Fruit fly (Drosophila melanogaster) whole organism, embryonic: ENCODE data around the gene Zip88E.

Experiments
- ATbp ChIP-seq: fragments of 200-800 bp; sonication (Bioruptor generic); optimal IDR thresholded peaks from 2 replicates; lab custom pipeline; 2017; ENCODE audit warnings: missing biosample characterization, mild to moderate bottlenecking, missing genetic modification characterization, missing genetic modification reagents
- BtbVII ChIP-seq: fragments of 200-800 bp; sonication (Bioruptor generic); optimal IDR thresholded peaks from 3 replicates; lab custom pipeline; 2017; ENCODE audit warnings: missing biosample characterization, mild to moderate bottlenecking, missing genetic modification characterization
- CG10209 ChIP-seq: fragments of 200-800 bp; sonication (Bioruptor generic); optimal IDR thresholded peaks from 3 replicates; lab custom pipeline; 2017; ENCODE audit warnings: missing biosample characterization, mild to moderate bottlenecking, missing genetic modification characterization, missing genetic modification reagents
- CG10654 ChIP-seq: fragments of 200-800 bp; sonication (Bioruptor generic); optimal IDR thresholded peaks from 2 replicates; lab custom pipeline; 2016; ENCODE audit warnings: missing biosample characterization, missing genetic modification characterization
- CG10979 ChIP-seq: fragments of 200-800 bp; sonication (Bioruptor generic); optimal IDR thresholded peaks from 2 replicates; lab custom pipeline; 2018; ENCODE audit warnings: missing biosample characterization, mild to moderate bottlenecking, missing genetic modification characterization, moderate library complexity
- CG11247 ChIP-seq: fragments of 200-800 bp; sonication (Bioruptor generic); IDR thresholded peaks from 2 replicates; pipeline ENCODE4 v1.3.6; 2022; ENCODE audit warnings: missing biosample characterization, missing genetic modification characterization
- CG12391 ChIP-seq: fragments of 200-800 bp; sonication (Bioruptor generic); optimal IDR thresholded peaks from 3 replicates; lab custom pipeline; 2018; ENCODE audit warnings: missing biosample characterization, mild to moderate bottlenecking, missing genetic modification characterization, moderate library complexity
- CG14441 ChIP-seq: fragments of 200-800 bp; sonication (Bioruptor generic); IDR thresholded peaks from 2 replicates; pipeline ENCODE4 v1.3.6; 2022; ENCODE audit warnings: missing biosample characterization, missing genetic modification characterization
- CG17186 ChIP-seq: fragments of 200-800 bp; sonication (Bioruptor generic); optimal IDR thresholded peaks from 3 replicates; lab custom pipeline; 2017; ENCODE audit warnings: missing biosample characterization, missing genetic modification reagents, missing genetic modification characterization
- CG1792 ChIP-seq: fragments of 200-800 bp; sonication (Bioruptor generic); optimal IDR thresholded peaks from 2 replicates; lab custom pipeline; 2016; ENCODE audit warnings: missing biosample characterization, missing genetic modification characterization
- CG30403 ChIP-seq: fragments of 200-800 bp; sonication (Bioruptor generic); optimal IDR thresholded peaks from 3 replicates; lab custom pipeline; 2016; ENCODE audit warnings: missing biosample characterization, missing genetic modification characterization
- CG31224 ChIP-seq: fragments of 200-800 bp; sonication (Bioruptor generic); IDR thresholded peaks from 2 replicates; pipeline ENCODE4 v1.3.6; 2022; ENCODE audit warnings: missing biosample characterization, missing genetic modification characterization
- CG33557 ChIP-seq: fragments of 200-800 bp; sonication (Bioruptor generic); optimal IDR thresholded peaks from 2 replicates; lab custom pipeline; 2019; ENCODE audit warnings: missing biosample characterization, mild to moderate bottlenecking, missing genetic modification characterization, moderate library complexity
- CG3838 ChIP-seq: fragments of 200-800 bp; sonication (Bioruptor generic); optimal IDR thresholded peaks from 3 replicates; lab custom pipeline; 2016; ENCODE audit warnings: missing biosample characterization, missing genetic modification characterization
- CG4707 ChIP-seq: fragments of 200-800 bp; sonication (Bioruptor generic); optimal IDR thresholded peaks from 2 replicates; lab custom pipeline; 2018; ENCODE audit warnings: missing biosample characterization, mild to moderate bottlenecking, missing genetic modification characterization, moderate library complexity
- CG6683 ChIP-seq: fragments of 200-800 bp; sonication (Bioruptor generic); optimal IDR thresholded peaks from 2 replicates; lab custom pipeline; 2017; ENCODE audit warnings: missing biosample characterization, mild to moderate bottlenecking, missing genetic modification characterization, missing genetic modification reagents
- CG7372 ChIP-seq: fragments of 200-800 bp; sonication (Bioruptor generic); IDR thresholded peaks from 2 replicates; pipeline ENCODE4 v1.3.6; 2022; ENCODE audit warnings: missing biosample characterization, missing genetic modification characterization
- CG7786 ChIP-seq: fragments of 200-800 bp; sonication (Bioruptor generic); optimal IDR thresholded peaks from 2 replicates; lab custom pipeline; 2016; ENCODE audit warnings: missing biosample characterization, missing genetic modification characterization
- CG9797 ChIP-seq: fragments of 200-800 bp; sonication (Bioruptor generic); optimal IDR thresholded peaks from 3 replicates; lab custom pipeline; 2018; ENCODE audit warnings: missing biosample characterization, mild to moderate bottlenecking, missing genetic modification characterization
- CG9932 ChIP-seq: fragments of 200-800 bp; sonication (Bioruptor generic); IDR thresholded peaks from 2 replicates; pipeline ENCODE4 v1.3.6; 2022; ENCODE audit warnings: missing biosample characterization, missing genetic modification characterization
- Dip2 ChIP-seq: fragments of 200-800 bp; sonication (Bioruptor generic); IDR thresholded peaks from 2 replicates; pipeline ENCODE4 v1.3.6; 2022; ENCODE audit warnings: missing biosample characterization, missing genetic modification characterization
- Fer1 ChIP-seq: fragments of 200-800 bp; sonication (Bioruptor generic); optimal IDR thresholded peaks from 2 replicates; lab custom pipeline; 2017; ENCODE audit warnings: missing biosample characterization, mild to moderate bottlenecking, missing genetic modification characterization
- Fer2 ChIP-seq: fragments of 200-800 bp; sonication (Bioruptor generic); optimal IDR thresholded peaks from 2 replicates; lab custom pipeline; 2018; ENCODE audit warnings: missing biosample characterization, mild to moderate bottlenecking, missing genetic modification characterization, moderate library complexity
- H15 ChIP-seq: fragments of 200-800 bp; sonication (Bioruptor generic); IDR thresholded peaks from 3 replicates; pipeline ENCODE4 v1.3.6; 2022; ENCODE audit warnings: missing biosample characterization, missing genetic modification characterization
- Hey ChIP-seq: fragments of 200-800 bp; sonication (Bioruptor generic); optimal IDR thresholded peaks from 3 replicates; lab custom pipeline; 2018; ENCODE audit warnings: missing biosample characterization, mild to moderate bottlenecking, missing genetic modification characterization
- NC2β ChIP-seq: fragments of 200-800 bp; sonication (Bioruptor generic); optimal IDR thresholded peaks from 2 replicates; lab custom pipeline; 2016; ENCODE audit warnings: missing biosample characterization, missing genetic modification characterization
- Nf-YA ChIP-seq: fragments of 200-800 bp; sonication (Bioruptor generic); IDR thresholded peaks from 2 replicates; pipeline ENCODE4 v1.3.6; 2022; ENCODE audit warnings: missing biosample characterization, missing genetic modification characterization
- Nf-YC ChIP-seq: fragments of 200-800 bp; optimal IDR thresholded peaks from 3 replicates; lab custom pipeline; 2019; ENCODE audit warnings: missing biosample characterization, mild to moderate bottlenecking, missing genetic modification characterization, moderate library complexity
- Opbp ChIP-seq: fragments of 200-800 bp; sonication (Bioruptor generic); IDR thresholded peaks from 3 replicates; pipeline ENCODE4 v1.3.6; 2022; ENCODE audit warnings: missing biosample characterization, missing genetic modification characterization; ENCODE audit not compliant: partially characterized antibody
- PHDP ChIP-seq: fragments of 200-800 bp; sonication (Bioruptor generic); optimal IDR thresholded peaks from 3 replicates; lab custom pipeline; 2018; ENCODE audit warnings: missing biosample characterization, mild to moderate bottlenecking, missing genetic modification characterization, moderate library complexity
- bab2 ChIP-seq: fragments of 200-800 bp; sonication (Bioruptor generic); optimal IDR thresholded peaks from 2 replicates; lab custom pipeline; 2016; ENCODE audit warnings: missing biosample characterization, missing genetic modification characterization
- br ChIP-seq: fragments of >200 bp; optimal IDR thresholded peaks from 2 replicates; lab custom pipeline; 2017
- da ChIP-seq: fragments of 200-800 bp; sonication (Bioruptor generic); optimal IDR thresholded peaks from 2 replicates; lab custom pipeline; 2016; ENCODE audit warnings: missing biosample characterization, missing genetic modification characterization
- emc ChIP-seq: fragments of 200-800 bp; sonication (Bioruptor generic); optimal IDR thresholded peaks from 2 replicates; lab custom pipeline; 2016; ENCODE audit warnings: missing biosample characterization, missing genetic modification characterization
- kay ChIP-seq: fragments of 200-800 bp; sonication (Bioruptor generic); optimal IDR thresholded peaks from 2 replicates; lab custom pipeline; 2016; ENCODE audit warnings: missing biosample characterization, missing genetic modification characterization
- klu ChIP-seq: fragments of 200-800 bp; sonication (Bioruptor generic); IDR thresholded peaks from 2 replicates; pipeline ENCODE4 v1.3.6; 2022; ENCODE audit warnings: missing biosample characterization, missing genetic modification characterization
- lola ChIP-seq, 3 experiments: fragments of >200 bp in 2 of 3; fragments of 200-800 bp in 1 of 3; sonication (Bioruptor generic) in 1 of 3; optimal IDR thresholded peaks; 2 replicates each; lab custom pipeline; 2017 to 2019; ENCODE audit warnings: missing biosample characterization in 3 of 3, missing genetic modification characterization in 3 of 3, mild to moderate bottlenecking in 1 of 3, moderate library complexity in 1 of 3
- lov ChIP-seq, 2 experiments: fragments of 200-800 bp in 1 of 2; fragments of >200 bp in 1 of 2; sonication (Bioruptor generic) in 1 of 2; IDR thresholded peaks in 1 of 2; optimal IDR thresholded peaks in 1 of 2; 2 replicates in 1 of 2; 3 replicates in 1 of 2; pipeline versions ENCODE4 v1.3.6 to Lab custom; 2017 to 2022; ENCODE audit warnings: missing biosample characterization in 1 of 2, missing genetic modification characterization in 1 of 2
- phol ChIP-seq: fragments of 200-800 bp; sonication (Bioruptor generic); optimal IDR thresholded peaks from 3 replicates; lab custom pipeline; 2018; ENCODE audit warnings: missing biosample characterization, mild to moderate bottlenecking, missing genetic modification characterization, moderate library complexity
- pita ChIP-seq: fragments of 200-800 bp; sonication (Bioruptor generic); optimal IDR thresholded peaks from 2 replicates; lab custom pipeline; 2017; ENCODE audit warnings: missing biosample characterization, mild to moderate bottlenecking, missing genetic modification characterization
- repo ChIP-seq: fragments of 200-800 bp; sonication (Bioruptor generic); optimal IDR thresholded peaks from 2 replicates; lab custom pipeline; 2016; ENCODE audit warnings: missing biosample characterization, missing genetic modification characterization
- rib ChIP-seq: fragments of 200-800 bp; sonication (Bioruptor generic); IDR thresholded peaks from 2 replicates; pipeline ENCODE4 v1.3.6; 2022; ENCODE audit warnings: missing biosample characterization, missing genetic modification characterization
- row ChIP-seq: fragments of 200-800 bp; sonication (Bioruptor generic); IDR thresholded peaks from 3 replicates; pipeline ENCODE4 v1.3.6; 2022; ENCODE audit warnings: missing biosample characterization, missing genetic modification characterization
- schlank ChIP-seq: fragments of 200-800 bp; sonication (Bioruptor generic); optimal IDR thresholded peaks from 2 replicates; lab custom pipeline; 2018; ENCODE audit warnings: missing biosample characterization, mild to moderate bottlenecking, missing genetic modification characterization
- sr ChIP-seq: fragments of 200-800 bp; sonication (Bioruptor generic); IDR thresholded peaks from 3 replicates; pipeline ENCODE4 v1.3.6; 2022; ENCODE audit warnings: missing biosample characterization, missing genetic modification characterization
- trh ChIP-seq: fragments of 200-800 bp; sonication (Bioruptor generic); optimal IDR thresholded peaks from 2 replicates; lab custom pipeline; 2016; ENCODE audit warnings: missing biosample characterization, missing genetic modification characterization
- twi ChIP-seq: fragments of 200-800 bp; optimal IDR thresholded peaks from 2 replicates; lab custom pipeline; 2019; ENCODE audit warnings: missing biosample characterization, mild to moderate bottlenecking, missing genetic modification characterization, moderate library complexity
- unc-4 ChIP-seq: fragments of 200-800 bp; sonication (Bioruptor generic); IDR thresholded peaks from 2 replicates; pipeline ENCODE4 v1.3.6; 2022; ENCODE audit warnings: missing biosample characterization, missing genetic modification characterization; ENCODE audit not compliant: partially characterized antibody

Zip88E gene

DNA sequence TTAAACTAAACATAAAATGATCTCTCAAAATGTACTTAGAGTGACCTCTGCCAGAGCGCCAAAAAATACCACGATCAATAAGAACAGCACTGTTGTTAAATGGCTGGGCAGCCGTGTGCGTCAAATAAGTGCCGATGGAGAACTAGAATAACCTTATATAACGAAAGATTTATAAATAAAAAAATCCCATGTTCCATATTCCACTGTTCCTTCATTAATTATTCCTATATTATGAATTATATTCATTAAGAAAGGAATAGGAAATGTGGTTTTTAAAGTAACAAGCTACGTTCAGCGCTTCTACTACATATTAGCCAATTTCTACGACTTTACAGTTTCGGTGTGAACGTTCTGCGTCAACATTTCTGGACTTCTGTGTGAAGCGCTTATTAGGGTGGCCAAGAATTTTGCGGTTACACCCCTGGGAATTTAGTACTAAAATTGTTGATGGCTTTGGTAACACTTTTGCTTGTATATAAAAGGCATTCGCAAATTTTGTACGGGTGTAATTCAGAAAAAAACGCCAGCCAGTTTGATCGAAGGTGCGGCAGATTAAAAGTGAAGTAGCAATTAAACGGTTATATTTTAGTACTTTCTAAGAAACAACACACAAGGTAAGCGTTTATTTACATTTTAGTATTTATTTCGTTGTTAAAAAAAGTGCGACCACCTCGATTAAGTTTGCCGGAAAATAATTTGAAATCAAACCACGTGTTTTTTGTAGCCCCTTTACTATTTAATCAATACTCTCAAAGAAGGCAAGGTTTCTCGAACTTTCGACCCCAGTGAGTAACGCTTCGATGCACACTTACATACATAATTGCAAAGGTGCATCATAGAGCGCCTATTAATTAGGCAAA, 26.0 kb upstream of the Zip88E start, which contains the start of the genes tefu and Hsc70-4 (continued):
- TF ChIP-seq Hey (tag; lab: Kevin White, UChicago): no peak
- no peak for TF ChIP-seq repo (GFP tag; lab: Kevin White, UChicago)
- no peak; the same call in 2 of the 3 replicates for TF ChIP-seq sr (GFP tag; lab: Robert Waterston, UW)
- TF ChIP-seq CG1792: peak; percentile 55
- no peak for TF ChIP-seq lov (optimal IDR thresholded peaks at IDR 0.05; lab: Kevin White, UChicago)
- no peak; the same call in 2 of the 3 replicates for TF ChIP-seq lov (GFP tag; IDR thresholded peaks at IDR 0.05; lab: Robert Waterston, UW)
- peak in 2 of 3 experiments; percentile 64 to 93 for TF ChIP-seq lola (GFP tag; optimal IDR thresholded peaks at IDR 0.05; lab: Kevin White, UChicago)
- TF ChIP-seq CG10209 (GFP tag; lab: Kevin White, UChicago): peak; percentile 69
- 0 out of 2 replicates have a peak, but pooled peaks have one; percentile 28 for TF ChIP-seq Dip2 (GFP tag; lab: Robert Waterston, UW)
- TF ChIP-seq CG6683 (GFP tag; lab: Kevin White, UChicago): no peak
- TF ChIP-seq unc-4 (GFP tag; lab: Robert Waterston, UW): peak; percentile 26; the same call in 1 of the 2 replicates
- peak; percentile 21 for TF ChIP-seq Fer2 (tag; lab: Kevin White, UChicago)
- TF ChIP-seq kay (GFP tag; lab: Kevin White, UChicago): peak; percentile 18
- no peak for TF ChIP-seq pita
- peak; percentile 57 for TF ChIP-seq CG10979 (tag; lab: Kevin White, UChicago)
- TF ChIP-seq CG33557 (GFP tag; lab: Kevin White, UChicago): peak; percentile 40
- TF ChIP-seq rib (GFP tag; lab: Robert Waterston, UW): peak; percentile 81; the same call in 1 of the 2 replicates
- TF ChIP-seq CG30403: peak; percentile 88
- peak; percentile 48; the same call in 1 of the 2 replicates for TF ChIP-seq CG11247 (GFP tag; lab: Robert Waterston, UW)
- TF ChIP-seq CG7372 (GFP tag; lab: Robert Waterston, UW): peak; percentile 73
- TF ChIP-seq CG9797: peak; percentile 96
- peak; percentile 52; the same call in 1 of the 2 replicates for TF ChIP-seq Nf-YA (GFP tag; lab: Robert Waterston, UW)
- no peak for TF ChIP-seq emc (GFP tag; lab: Kevin White, UChicago)
- TF ChIP-seq CG10654: peak; percentile 81
- TF ChIP-seq bab2: peak; percentile 55
- peak; percentile 9 for TF ChIP-seq CG3838 (GFP tag; lab: Kevin White, UChicago)
- TF ChIP-seq da (GFP tag; lab: Kevin White, UChicago): no peak
- peak; percentile 69 for TF ChIP-seq NC2β (GFP tag; lab: Kevin White, UChicago)
- TF ChIP-seq BtbVII: peak; percentile 11
- TF ChIP-seq Fer1 (GFP tag; lab: Kevin White, UChicago): peak; percentile 22
- no peak for TF ChIP-seq CG4707
- peak; percentile 53; the same call in 1 of the 2 replicates for TF ChIP-seq CG31224 (GFP tag; lab: Robert Waterston, UW)
- peak; percentile 28 for TF ChIP-seq schlank (tag; lab: Kevin White, UChicago)
- TF ChIP-seq CG7786 (GFP tag; lab: Kevin White, UChicago): peak; percentile 60
- peak; percentile 14 for TF ChIP-seq trh (GFP tag; lab: Kevin White, UChicago)
- peak; percentile 31 for TF ChIP-seq ATbp (GFP tag; lab: Kevin White, UChicago)
- TF ChIP-seq klu: peak; percentile 81
- peak; percentile 61 for TF ChIP-seq twi (tag; lab: Kevin White, UChicago)
- peak; percentile 93 for TF ChIP-seq row (GFP tag; lab: Robert Waterston, UW)
- peak; percentile 86 for TF ChIP-seq CG12391 (tag; lab: Kevin White, UChicago)
- TF ChIP-seq CG9932 (GFP tag; lab: Robert Waterston, UW): peak; percentile 90
- peak; percentile 43; the same call in 2 of the 3 replicates for TF ChIP-seq Opbp (GFP tag; lab: Robert Waterston, UW)
- TF ChIP-seq CG14441 (GFP tag; lab: Robert Waterston, UW): peak; percentile 86
- TF ChIP-seq phol (tag; lab: Kevin White, UChicago): peak; percentile 91
- no peak for TF ChIP-seq br
- peak; percentile 30 for TF ChIP-seq Nf-YC (tag; lab: Kevin White, UChicago)
- TF ChIP-seq CG17186 (GFP tag; lab: Kevin White, UChicago): peak; percentile 89
- peak; percentile 72; the same call in 2 of the 3 replicates for TF ChIP-seq H15
- peak; percentile 56 for TF ChIP-seq PHDP (tag; lab: Kevin White, UChicago)
